Fruit fly (Drosophila melanogaster) whole organism: Measurements from ENCODE around the gene CG3662.

Source experiments
- EcR ChIP-seq, 2 experiments: fragments of >200 bp; optimal IDR thresholded peaks; 2 replicates each; lab custom pipeline; 2017; ENCODE audit warnings: missing biosample characterization in 2 of 2, missing genetic modification characterization in 2 of 2, missing genetic modification reagents in 2 of 2
- usp ChIP-seq: fragments of >200 bp; optimal IDR thresholded peaks from 2 replicates; lab custom pipeline; 2017; ENCODE audit warnings: missing biosample characterization, missing genetic modification characterization, mixed read lengths

dm6 chr2L:811405-811804, 9.7 kb upstream of the CG3662 start, which contains the start of gene Dbp21E2:
- no peak for TF ChIP-seq EcR (GFP tag; optimal IDR thresholded peaks at IDR 0.05; lab: Kevin White, UChicago)
- no peak for TF ChIP-seq usp (GFP tag; lab: Kevin White, UChicago)
